Fruit fly (Drosophila melanogaster) whole organism, adult: ENCODE data around the gene CG46505.
"Not testable (repeated sequence)": the region's sequence is repeated elsewhere in the genome, so short reads cannot be mapped to it uniquely, and the experiment has no call there.

Source experiments
- CG12768 ChIP-seq: fragments of 200-800 bp; sonication (Bioruptor generic); optimal IDR thresholded peaks from 2 replicates; lab custom pipeline; 2017; ENCODE audit warnings: missing biosample characterization, missing genetic modification characterization, mild to moderate bottlenecking, moderate library complexity, missing genetic modification reagents
- CG14711 ChIP-seq: fragments of 200-800 bp; sonication (Bioruptor generic); optimal IDR thresholded peaks from 2 replicates; lab custom pipeline; 2018; ENCODE audit warnings: missing biosample characterization, mild to moderate bottlenecking, missing genetic modification characterization, moderate library complexity
- CG1620 ChIP-seq: fragments of 200-800 bp; sonication (Bioruptor generic); optimal IDR thresholded peaks from 2 replicates; lab custom pipeline; 2016; ENCODE audit warnings: missing biosample characterization, missing genetic modification characterization
- CG33017 ChIP-seq: fragments of 200-800 bp; sonication (Bioruptor generic); optimal IDR thresholded peaks from 2 replicates; lab custom pipeline; 2018; ENCODE audit warnings: missing biosample characterization, mild to moderate bottlenecking, missing genetic modification characterization, moderate library complexity
- Crg-1 ChIP-seq: fragments of 200-800 bp; sonication (Bioruptor generic); optimal IDR thresholded peaks from 2 replicates; lab custom pipeline; 2016; ENCODE audit warnings: missing biosample characterization, missing genetic modification characterization
- Mnt ChIP-seq: fragments of 200-800 bp; sonication (Bioruptor generic); optimal IDR thresholded peaks from 2 replicates; lab custom pipeline; 2016; ENCODE audit warnings: missing biosample characterization, mild to moderate bottlenecking, missing genetic modification characterization
- kay ChIP-seq: fragments of 200-800 bp; sonication (Bioruptor generic); peaks from one replicate; lab custom pipeline; 2016; ENCODE audit warnings: missing biosample characterization, missing genetic modification characterization, borderline replicate concordance

DNA sequence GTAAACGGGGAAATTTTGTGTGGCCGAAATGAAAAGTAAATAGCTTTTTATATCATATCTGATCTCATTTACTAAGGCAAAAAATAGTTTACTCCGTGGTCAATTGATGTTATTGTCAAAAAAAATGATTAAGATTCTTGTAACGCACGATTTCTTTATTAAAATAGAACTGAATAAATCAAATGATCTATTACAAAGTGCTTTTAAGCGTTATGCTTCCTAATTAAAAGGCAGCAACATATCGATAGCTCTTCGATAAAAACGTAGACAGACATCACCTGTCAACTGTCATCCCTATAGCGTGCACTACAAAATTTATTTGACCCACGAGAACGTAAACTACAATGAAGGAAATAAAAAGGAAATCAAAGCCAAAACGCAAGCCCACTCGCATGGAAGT, 14.7 kb downstream of the CG46505 start, which contains the start of gene CG46508:
- not testable (repeated sequence) for TF ChIP-seq Crg-1 (GFP tag; lab: Kevin White, UChicago); CG1620 (GFP tag; lab: Kevin White, UChicago); kay (GFP tag; lab: Kevin White, UChicago); CG14711 (tag; lab: Kevin White, UChicago); CG33017; Mnt (GFP tag; lab: Kevin White, UChicago); CG12768 (GFP tag; lab: Kevin White, UChicago)
